Fruit fly (Drosophila melanogaster) ovary, adult (tissue): Measurements from ENCODE around the gene CG44014.
A peak's percentile ranks its signal among the peaks of the same experiment; 100 is the strongest.

Experiments used
- CG17801 ChIP-seq: fragments of 200-800 bp; optimal IDR thresholded peaks from 2 replicates; lab custom pipeline; 2019; ENCODE audit warnings: missing biosample characterization, mild to moderate bottlenecking, missing genetic modification characterization, moderate library complexity; ENCODE audit not compliant: partially characterized antibody

The CG44014 gene

dm6 chr3R:15508631-15509030 is at the start of gene CG44014:
Gene CG44014, minus strand, starts transcription at chr3R:15508886.
- no peak for TF ChIP-seq CG17801 (GFP tag; lab: Kevin White, UChicago)

dm6 chr3R:15557308-15557707 is 48.6 kb upstream of the CG44014 start:
- no peak for TF ChIP-seq CG17801 (GFP tag; lab: Kevin White, UChicago)

- no peak for TF ChIP-seq CG17801 (GFP tag; lab: Kevin White, UChicago)
Observed at dm6 chr3R:15556524-15556923, 47.8 kb upstream of the CG44014 start.

- no peak for TF ChIP-seq CG17801 (GFP tag; lab: Kevin White, UChicago)
Observed at dm6 chr3R:15554733-15555132, 46.0 kb upstream of the CG44014 start.

- no peak for TF ChIP-seq CG17801 (GFP tag; lab: Kevin White, UChicago)
Observed at dm6 chr3R:15553566-15553965, 44.9 kb upstream of the CG44014 start.

dm6 chr3R:15552733-15553132 is 44.0 kb upstream of the CG44014 start, which contains the start of gene AOX4:
Gene AOX4, minus strand, starts transcription at chr3R:15552833.
- no peak for TF ChIP-seq CG17801 (GFP tag; lab: Kevin White, UChicago)

- TF ChIP-seq CG17801 (GFP tag; lab: Kevin White, UChicago): peak; percentile 70
Observed at dm6 chr3R:15547827-15548517, 39.3 kb upstream of the CG44014 start, which contains the start of gene AOX3. Gene AOX3, minus strand, starts transcription at chr3R:15548188.

dm6 chr3R:15547226-15547625 is 38.5 kb upstream of the CG44014 start:
- TF ChIP-seq CG17801 (GFP tag; lab: Kevin White, UChicago): no peak

dm6 chr3R:15542314-15542713 is 33.6 kb upstream of the CG44014 start, which contains the start of gene AOX2:
Gene AOX2, minus strand, starts transcription at chr3R:15542414.
- TF ChIP-seq CG17801 (GFP tag; lab: Kevin White, UChicago): no peak

dm6 chr3R:15540932-15541331 is 32.2 kb upstream of the CG44014 start:
- TF ChIP-seq CG17801 (GFP tag; lab: Kevin White, UChicago): no peak

- no peak for TF ChIP-seq CG17801 (GFP tag; lab: Kevin White, UChicago)
Observed at dm6 chr3R:15536918-15537716, 28.4 kb upstream of the CG44014 start, which contains the start of gene AOX1. Gene AOX1, minus strand, starts transcription at chr3R:15537292.

- no peak for TF ChIP-seq CG17801 (GFP tag; lab: Kevin White, UChicago)
Observed at dm6 chr3R:15531373-15531772, 22.7 kb upstream of the CG44014 start, which contains the start of gene CG31296. Gene CG31296, minus strand, starts transcription at chr3R:15531473.

dm6 chr3R:15517113-15517512 is 8.4 kb upstream of the CG44014 start:
- TF ChIP-seq CG17801 (GFP tag; lab: Kevin White, UChicago): no peak

- TF ChIP-seq CG17801 (GFP tag; lab: Kevin White, UChicago): no peak
Observed at dm6 chr3R:15513208-15513607, 4.5 kb upstream of the CG44014 start.

dm6 chr3R:15512249-15512648 is 3.6 kb upstream of the CG44014 start:
- TF ChIP-seq CG17801 (GFP tag; lab: Kevin White, UChicago): no peak
